Fruit fly (Drosophila melanogaster) whole organism, larva: ENCODE data around the gene dmGlut.
A peak's percentile ranks its signal among the peaks of the same experiment; 100 is the strongest.

Experiments
- noc ChIP-seq: fragments of 200-800 bp; sonication (Bioruptor generic); optimal IDR thresholded peaks from 3 replicates; lab custom pipeline; 2019; ENCODE audit warnings: missing biosample characterization, mild to moderate bottlenecking, missing genetic modification characterization, moderate library complexity

Gene dmGlut

DNA sequence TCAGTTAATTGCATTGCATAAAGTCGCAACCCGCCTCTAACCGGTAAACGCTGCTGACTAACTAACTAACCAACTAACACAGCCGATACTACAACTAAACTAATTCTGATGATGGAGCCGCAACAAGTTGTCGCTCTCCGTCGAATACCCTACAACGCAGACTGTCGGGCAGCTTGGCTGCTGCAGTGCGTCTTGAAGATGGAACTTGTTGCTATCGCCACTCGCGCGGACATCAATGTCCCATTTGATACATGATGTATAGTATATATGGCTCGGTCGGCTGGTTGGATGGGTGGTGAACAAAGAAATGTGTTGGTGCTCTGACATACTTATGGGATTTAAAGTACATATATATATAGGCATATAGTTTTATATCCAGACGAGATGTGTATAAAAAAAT, 1.7 kb upstream of the dmGlut start:
- no peak for TF ChIP-seq noc (tag; lab: Kevin White, UChicago)

DNA sequence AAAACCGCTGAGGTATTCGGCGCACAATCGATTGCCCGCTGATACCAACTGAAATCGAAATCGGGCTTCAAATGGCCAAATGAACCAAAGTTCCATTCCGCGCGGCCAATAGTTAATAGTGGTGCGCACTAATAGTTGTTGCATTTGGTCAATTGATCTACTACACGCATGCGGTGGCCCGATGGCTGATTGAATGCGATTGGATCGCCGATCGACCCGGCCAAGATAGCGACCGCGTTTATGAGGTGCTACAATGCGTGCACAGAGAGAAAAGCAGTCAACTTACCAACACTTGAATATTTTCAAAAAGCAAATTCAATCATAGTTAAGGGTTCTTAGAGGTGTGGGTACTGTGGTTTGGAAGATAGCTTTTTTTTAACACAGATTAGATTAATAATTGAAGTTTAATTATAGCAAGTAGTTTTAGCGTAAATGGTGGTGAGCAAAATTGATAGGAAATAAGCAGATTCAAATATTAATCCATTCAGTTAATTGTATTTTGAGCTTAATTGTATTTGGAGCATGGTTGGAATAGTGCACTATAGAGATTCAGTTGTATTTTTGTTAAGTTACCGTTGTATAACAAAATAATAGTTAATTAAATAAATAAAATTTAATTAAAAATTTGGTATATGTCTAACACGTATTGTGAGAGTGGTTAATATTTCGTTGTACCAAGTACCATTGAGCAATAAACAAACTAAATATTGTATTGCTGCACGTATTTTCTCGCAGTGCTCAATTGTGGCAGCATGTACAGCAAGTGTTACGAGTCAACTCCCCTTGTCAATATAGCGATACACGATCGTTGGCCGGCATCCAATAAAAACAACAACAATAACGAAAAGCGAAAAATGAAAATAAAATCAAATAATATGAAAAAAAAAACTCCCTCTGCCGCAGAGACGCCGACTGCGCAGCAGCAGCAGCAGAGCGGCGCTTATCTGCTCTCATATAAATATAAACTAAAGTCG, 493 bp upstream of the dmGlut start:
- peak; percentile 51 for TF ChIP-seq noc (tag; lab: Kevin White, UChicago)

DNA sequence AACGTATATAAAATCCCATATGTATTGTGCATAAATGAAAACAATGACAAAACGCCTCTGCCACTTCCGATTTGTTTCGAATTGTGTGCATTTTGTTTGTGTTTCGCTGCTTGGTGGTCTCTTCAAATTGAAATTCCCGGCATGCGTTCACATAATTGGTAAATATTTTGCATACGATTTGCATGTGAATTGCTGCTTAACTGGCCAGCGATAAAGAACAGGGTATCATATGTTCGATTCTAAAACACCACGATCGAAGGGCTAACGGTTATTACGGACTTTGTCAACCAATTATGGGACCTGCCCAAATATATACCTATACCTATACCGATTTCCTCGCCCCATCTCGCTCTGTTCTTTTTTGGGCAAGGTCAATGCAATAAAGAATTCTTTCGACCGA, 864 bp downstream of the dmGlut start:
- no peak for TF ChIP-seq noc (tag; lab: Kevin White, UChicago)

DNA sequence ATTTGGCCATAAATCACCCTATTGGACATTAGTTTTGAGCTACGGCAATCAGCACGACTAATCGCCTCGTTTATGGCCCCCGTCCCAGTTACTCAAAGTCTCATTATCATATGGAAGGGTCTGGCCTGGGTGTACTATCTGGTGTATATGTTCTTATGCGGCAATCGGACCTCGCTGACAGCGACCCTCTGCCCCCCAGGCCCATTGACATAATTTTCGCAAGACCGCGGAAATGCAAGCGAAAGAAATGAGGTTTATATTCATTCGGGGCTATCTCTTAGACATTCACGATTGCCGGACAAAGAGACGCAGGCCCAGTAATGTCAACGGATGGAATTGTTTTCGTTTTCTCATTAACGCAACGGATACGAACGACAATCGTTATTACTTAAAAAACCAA, 1.6 kb downstream of the dmGlut start:
- TF ChIP-seq noc (tag; lab: Kevin White, UChicago): no peak

DNA sequence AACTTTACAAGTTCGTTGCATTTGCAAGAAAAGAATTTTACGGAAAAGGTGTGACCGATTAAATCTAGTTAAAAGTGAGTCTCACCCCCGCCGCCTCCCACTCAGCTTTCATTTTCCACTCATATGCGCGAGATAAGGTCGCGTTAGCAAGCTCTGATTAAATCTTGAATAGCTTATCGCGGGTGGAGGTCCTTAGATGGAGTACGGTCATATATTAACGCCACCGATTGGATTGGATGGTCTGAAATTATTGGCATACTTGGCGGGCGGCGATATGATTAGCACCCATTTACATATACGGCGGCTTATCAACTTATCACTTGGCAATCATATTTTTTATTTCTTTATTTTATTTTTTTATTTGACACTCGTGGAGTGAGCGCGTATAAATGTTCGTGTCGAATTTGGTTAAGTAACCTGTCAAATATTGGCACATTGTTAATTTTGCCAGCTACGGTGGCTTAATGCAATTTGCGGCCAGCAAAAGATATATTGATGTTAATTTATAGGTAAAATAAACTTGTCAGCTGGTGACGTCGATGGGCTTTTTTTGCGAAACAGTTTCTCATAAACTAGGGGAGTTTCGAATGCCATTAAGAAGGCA, 2.5 kb downstream of the dmGlut start:
- TF ChIP-seq noc (tag; lab: Kevin White, UChicago): peak; percentile 89

DNA sequence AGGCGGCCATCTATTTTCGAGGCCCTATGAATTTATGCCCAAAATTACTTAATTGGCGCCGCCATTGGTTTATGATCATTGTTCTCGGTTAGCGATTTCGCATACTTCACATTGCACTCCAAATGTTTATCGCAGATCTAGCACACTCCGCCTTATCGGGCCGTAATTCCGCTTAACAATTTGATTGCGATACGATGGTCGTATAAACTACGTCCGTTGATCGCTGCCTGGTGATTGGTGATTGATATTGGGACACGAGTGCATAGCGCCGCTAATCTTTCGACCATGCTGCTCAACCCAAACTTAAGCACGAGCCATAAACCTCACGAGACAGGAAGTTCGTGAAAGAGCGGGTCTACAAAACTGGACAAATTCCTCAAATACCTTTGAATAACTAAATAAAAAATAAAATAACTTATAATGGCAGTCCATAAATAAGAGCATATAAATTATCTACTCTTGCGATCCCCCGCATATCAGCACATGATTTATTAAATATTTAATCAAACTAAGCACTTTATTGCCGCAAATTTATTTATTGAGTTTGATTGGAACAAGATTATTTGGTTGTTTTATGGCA, 3.4 kb downstream of the dmGlut start:
- peak; percentile 79 for TF ChIP-seq noc (tag; lab: Kevin White, UChicago)

DNA sequence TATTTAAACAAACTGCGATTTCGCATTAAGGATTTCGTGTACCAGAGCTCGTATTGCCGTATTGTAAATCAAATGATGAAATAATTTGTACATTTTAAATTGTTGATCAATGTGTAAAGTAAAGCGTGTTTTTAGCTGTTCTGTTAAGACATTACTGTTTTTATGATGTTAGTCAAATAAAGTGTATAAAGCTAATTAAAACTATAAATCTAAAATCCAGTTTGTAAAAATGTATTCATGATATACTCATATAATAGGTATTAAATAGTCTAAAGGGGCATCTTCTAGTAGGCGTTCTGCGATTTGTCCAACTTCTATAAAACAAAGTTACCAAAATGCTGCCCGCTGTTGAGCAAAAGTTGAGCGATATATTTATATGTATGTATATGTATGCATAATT, 6.7 kb downstream of the dmGlut start, which contains the start of gene CG18788:
Gene CG18788 (plus strand): TSS at position 301 of the 400 bp plus-strand sequence.
- TF ChIP-seq noc (tag; lab: Kevin White, UChicago): no peak

DNA sequence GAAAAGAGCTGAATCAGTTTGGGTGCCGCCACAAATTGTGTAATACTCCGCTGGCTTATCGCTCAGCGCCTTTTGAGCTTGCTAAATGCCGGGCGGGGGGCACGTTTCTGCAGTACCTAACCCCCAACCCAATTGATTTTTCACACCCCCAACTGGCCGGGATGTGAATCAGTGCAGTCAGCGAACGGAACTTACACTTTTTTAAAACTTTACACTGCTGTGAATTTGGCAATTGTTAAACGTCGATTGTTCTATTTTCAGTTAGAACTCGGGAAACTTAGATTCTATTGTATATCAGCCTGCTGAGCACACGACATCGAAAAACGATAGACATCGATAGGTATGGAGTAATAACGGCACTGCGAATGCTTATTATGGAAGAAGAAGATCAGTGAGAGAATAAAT, 10.9 kb downstream of the dmGlut start, which contains the start of gene Tom70:
Gene Tom70 (minus strand): TSS at position 335 of the 405 bp plus-strand sequence.
- TF ChIP-seq noc (tag; lab: Kevin White, UChicago): no peak

DNA sequence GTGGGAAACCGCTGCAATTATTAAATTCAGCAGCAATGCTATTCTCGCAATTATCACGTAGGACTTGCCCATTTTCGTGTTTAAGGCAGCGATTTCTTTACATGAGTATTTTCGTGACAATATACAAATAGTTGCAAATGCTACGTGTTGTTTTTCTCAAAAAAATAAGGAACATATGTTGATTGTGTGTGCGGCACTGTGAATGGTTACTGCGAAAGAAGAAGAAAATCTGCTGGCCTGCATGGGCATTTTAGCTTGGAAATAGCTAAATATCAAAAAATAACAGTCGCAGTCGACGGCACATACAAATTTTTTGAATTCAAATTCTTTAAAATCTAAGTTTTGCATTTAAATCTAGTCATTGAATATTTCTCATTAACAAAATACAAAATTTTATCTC, 13.3 kb downstream of the dmGlut start, which contains the start of gene CG6766:
Gene CG6766 (minus strand): TSS at position 180 of the 400 bp plus-strand sequence.
- no peak for TF ChIP-seq noc (tag; lab: Kevin White, UChicago)

DNA sequence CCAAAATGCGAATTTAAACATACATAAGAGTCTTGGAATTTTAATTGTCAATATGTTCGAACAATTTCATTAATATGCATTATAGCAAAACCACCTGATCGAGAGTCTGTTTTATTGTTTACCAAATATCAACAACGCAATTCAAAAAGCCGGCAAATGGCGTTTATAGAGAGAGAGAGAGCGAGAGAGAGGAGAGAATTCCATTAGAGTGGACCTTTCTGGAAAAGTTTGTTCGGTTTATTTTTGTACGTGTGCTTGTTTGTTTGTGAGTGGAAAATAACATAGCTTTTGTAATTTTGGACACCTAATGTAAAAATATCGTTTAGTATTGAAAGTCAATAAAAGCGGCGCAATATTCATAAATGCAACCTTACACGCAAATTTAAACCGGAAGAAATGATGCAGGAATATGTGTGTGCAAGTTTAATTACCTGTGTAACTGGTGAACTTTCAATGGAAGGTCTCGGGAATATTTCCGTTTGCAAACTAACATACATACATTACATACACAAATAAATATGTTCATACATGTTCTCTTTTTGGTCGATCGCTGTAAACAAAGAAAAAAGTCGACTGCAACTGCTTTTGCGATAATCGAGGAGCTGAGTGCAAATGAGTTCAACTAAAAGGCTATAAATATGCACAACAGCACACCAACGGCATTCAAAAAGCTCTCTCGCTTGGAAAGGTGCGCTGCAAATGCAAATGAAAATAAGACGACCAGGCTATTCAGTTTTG, 17.5 kb downstream of the dmGlut start, which contains the start of gene CG6785:
Gene CG6785 (minus strand): TSS at position 588 of the 738 bp plus-strand sequence.
- peak; percentile 84 for TF ChIP-seq noc (tag; lab: Kevin White, UChicago)

DNA sequence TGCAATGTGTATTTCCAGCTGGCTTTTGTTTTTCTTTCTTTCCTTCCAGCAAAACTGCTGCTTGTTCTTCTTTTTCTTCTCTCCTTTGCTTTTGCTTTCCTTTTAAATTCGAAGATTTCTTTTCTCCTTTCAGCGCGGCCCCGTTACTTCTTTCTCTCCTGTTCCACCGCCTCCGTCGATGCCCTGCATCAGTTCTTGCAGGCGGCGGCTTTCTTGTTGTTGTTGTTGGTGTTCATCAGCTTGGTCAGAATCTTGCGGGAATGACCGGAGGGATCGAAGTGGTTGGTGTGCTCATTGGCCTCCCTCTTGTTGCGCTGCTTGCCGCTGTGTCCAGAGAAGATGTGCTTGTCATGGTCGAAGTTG, 18.3 kb downstream of the dmGlut start:
- no peak for TF ChIP-seq noc (tag; lab: Kevin White, UChicago)

DNA sequence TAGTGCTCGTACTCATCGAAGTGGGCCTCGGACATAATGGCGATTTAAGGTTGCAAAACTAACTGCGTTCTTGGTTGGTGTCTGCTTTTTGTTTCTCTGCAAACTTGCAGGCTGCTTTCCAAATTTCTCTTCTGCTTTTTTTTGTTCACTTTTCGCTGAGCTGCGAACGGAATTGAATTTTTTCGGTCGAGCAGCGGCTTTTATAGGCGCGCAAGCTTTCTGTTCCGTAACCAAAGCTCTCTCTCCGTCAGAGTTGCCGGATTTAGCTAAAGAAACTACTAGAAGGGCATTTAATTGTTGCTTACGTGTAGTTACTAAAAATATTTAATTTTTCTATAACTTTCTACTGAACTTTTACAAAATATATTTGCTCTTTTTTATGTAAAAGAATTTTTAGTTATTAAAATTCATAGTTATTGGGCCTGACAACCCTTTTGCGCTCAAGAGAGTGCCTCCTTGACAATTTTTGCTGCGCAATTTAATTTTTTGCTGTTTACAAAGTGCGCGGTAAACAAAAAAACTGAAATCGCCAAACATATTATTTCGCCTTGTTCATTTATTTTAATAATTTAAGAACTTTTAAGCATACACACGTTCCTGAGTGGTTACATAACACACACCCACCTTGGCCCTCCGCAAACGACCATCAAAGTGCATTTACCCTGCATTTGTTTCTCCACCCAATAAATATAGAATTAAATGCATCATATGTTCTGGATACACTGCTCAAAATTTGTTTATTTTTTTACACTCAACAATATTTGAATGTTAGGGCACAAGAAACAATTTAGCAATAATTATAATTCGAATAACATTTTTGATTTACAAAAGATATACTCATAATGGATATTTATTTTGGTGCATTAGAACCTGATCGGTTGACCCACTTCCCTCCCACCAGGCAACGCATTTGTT, 19.0 kb downstream of the dmGlut start, which contains the start of gene CG6770:
Gene CG6770 (minus strand): TSS at position 178 of the 915 bp plus-strand sequence.
- peak; percentile 87 for TF ChIP-seq noc (tag; lab: Kevin White, UChicago)

DNA sequence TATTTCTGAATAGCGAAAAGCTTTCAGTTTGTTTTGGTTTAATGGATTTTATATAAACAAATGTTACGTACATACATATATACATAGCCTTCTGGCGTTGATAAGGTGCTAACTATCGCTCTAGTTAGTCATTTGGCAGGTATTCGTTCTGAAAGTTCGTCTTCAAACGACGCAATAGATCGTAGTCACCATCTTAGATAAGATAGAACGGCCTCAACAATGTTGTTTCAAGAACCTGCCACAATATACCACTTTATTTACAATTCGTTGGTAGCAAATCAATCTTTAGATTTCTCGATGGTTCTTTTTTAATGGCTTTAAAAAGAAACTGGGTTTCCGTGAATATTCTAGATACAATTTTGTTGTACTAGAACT, 19.6 kb downstream of the dmGlut start:
- TF ChIP-seq noc (tag; lab: Kevin White, UChicago): peak; percentile 50

DNA sequence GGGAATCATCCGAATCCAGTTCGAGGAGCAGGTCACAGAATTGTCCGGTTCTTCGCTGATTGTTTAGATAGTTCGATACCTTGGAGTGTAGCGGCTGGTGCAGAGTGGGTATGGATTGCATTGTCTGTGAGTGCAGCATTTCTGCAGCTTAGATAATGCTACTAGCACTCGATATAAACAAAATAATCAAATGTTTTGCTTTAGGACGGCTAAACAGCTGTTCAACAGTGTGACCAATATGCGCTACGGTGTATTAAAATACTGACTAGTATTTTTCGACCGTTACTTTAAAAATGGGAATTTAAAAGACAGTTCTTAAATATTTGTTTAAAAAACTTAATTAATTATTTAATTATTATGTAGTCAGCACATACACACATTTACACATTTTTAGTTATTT, 21.5 kb downstream of the dmGlut start, which contains the start of gene Plzf:
Gene Plzf (minus strand): TSS at position 196 of the 400 bp plus-strand sequence.
- no peak for TF ChIP-seq noc (tag; lab: Kevin White, UChicago)
